Worm (Caenorhabditis elegans) whole organism, early embryonic: ENCODE results near the gene abi-1.

ENCODE experiments used
- B0310.2 ChIP-seq: sonication (generic microtip); optimal IDR thresholded peaks from 2 replicates; lab custom pipeline; 2016; ENCODE audit warnings: mild to moderate bottlenecking, missing genetic modification characterization, missing compliant biosample characterization
- aly-1 ChIP-seq: sonication (generic microtip); optimal IDR thresholded peaks from 2 replicates; lab custom pipeline; 2016; ENCODE audit warnings: missing genetic modification characterization, missing compliant biosample characterization
- ama-1 ChIP-seq: fragments of 150-350 bp; optimal IDR thresholded peaks from 2 replicates; lab custom pipeline; 2014
- ceh-36 ChIP-seq: sonication (generic microtip); optimal IDR thresholded peaks from 2 replicates; lab custom pipeline; 2016; ENCODE audit warnings: missing genetic modification characterization, inconsistent platforms, missing compliant biosample characterization
- ets-7 ChIP-seq: sonication (generic microtip); optimal IDR thresholded peaks from 2 replicates; lab custom pipeline; 2016; ENCODE audit warnings: missing genotype, missing genetic modification characterization, missing compliant biosample characterization
- flt-1 ChIP-seq: fragments of 200-800 bp; sonication (Bioruptor generic); IDR thresholded peaks from 2 replicates; pipeline ENCODE4 v1.3.6; 2022; ENCODE audit warnings: missing genetic modification characterization, missing compliant biosample characterization
- hmbx-1 ChIP-seq: sonication (generic microtip); optimal IDR thresholded peaks from 2 replicates; lab custom pipeline; 2016; ENCODE audit warnings: mild to moderate bottlenecking, missing genetic modification characterization, missing compliant biosample characterization
- hnd-1 ChIP-seq: sonication (generic microtip); optimal IDR thresholded peaks from 2 replicates; lab custom pipeline; 2016; ENCODE audit warnings: missing genetic modification characterization, missing compliant biosample characterization
- pes-1 ChIP-seq: fragments of 200-800 bp; sonication (Bioruptor generic); IDR thresholded peaks from 2 replicates; pipeline ENCODE4 v1.3.6; 2022; ENCODE audit warnings: missing genetic modification reagents, missing genetic modification characterization, missing compliant biosample characterization
- scrt-1 ChIP-seq: fragments of 200-800 bp; sonication (Bioruptor generic); IDR thresholded peaks from 2 replicates; pipeline ENCODE4 v1.3.6; 2022; ENCODE audit warnings: missing genetic modification characterization, missing compliant biosample characterization
- sea-1 ChIP-seq: fragments of 200-800 bp; sonication (Bioruptor generic); conservative IDR thresholded peaks from 2 replicates; pipeline ENCODE4 v1.3.6; 2022; ENCODE audit warnings: missing genetic modification characterization, missing compliant biosample characterization
- tbx-11 ChIP-seq: fragments of 200-800 bp; sonication (Bioruptor generic); IDR thresholded peaks from 2 replicates; pipeline ENCODE4 v1.3.6; 2022; ENCODE audit warnings: missing genetic modification characterization, missing compliant biosample characterization
- tbx-37 ChIP-seq: fragments of 200-800 bp; sonication (Bioruptor generic); conservative IDR thresholded peaks from 2 replicates; pipeline ENCODE4 v1.3.6; 2022; ENCODE audit warnings: missing genetic modification reagents, missing genetic modification characterization, missing compliant biosample characterization
- tra-4 ChIP-seq: sonication (generic microtip); optimal IDR thresholded peaks from 2 replicates; lab custom pipeline; 2017; ENCODE audit warnings: missing genetic modification characterization, missing compliant biosample characterization

DNA sequence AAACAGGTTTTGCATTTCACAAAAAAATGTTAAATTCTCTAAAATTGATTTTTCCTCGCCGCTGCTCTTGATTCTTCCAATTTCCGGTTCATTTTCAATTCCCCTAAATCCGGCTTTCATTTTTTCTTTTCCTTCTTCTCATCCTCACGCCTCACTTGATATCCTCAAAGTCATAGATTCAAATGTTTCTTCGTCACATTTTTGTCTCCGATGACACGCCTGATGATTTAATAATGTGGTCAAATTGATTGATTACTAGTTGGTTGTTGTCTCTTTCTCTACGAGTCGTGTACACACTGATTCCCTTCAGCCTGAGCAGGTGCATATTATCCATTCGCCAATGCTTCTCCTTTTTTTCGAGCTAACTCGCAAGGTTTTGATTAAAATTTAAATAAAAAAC lies 28.9 kb upstream of the abi-1 start:
- no peak for TF ChIP-seq ama-1 (lab: Kevin White, UChicago)
- no peak for TF ChIP-seq tra-4
- TF ChIP-seq aly-1 (tag; lab: Kevin White, UChicago), result no peak
- no peak for TF ChIP-seq tbx-37 (GFP tag; lab: Robert Waterston, UW)
- TF ChIP-seq hnd-1, result no peak
- TF ChIP-seq tbx-11 (GFP tag; lab: Robert Waterston, UW), result no peak
- no peak for TF ChIP-seq B0310.2 (tag; lab: Kevin White, UChicago)
- no peak for TF ChIP-seq hmbx-1
- TF ChIP-seq pes-1 (GFP tag; lab: Robert Waterston, UW), result no peak
- no peak for TF ChIP-seq sea-1 (GFP tag; lab: Robert Waterston, UW)
- TF ChIP-seq flt-1 (GFP tag; lab: Robert Waterston, UW), result no peak
- no peak for TF ChIP-seq ceh-36 (tag; lab: Kevin White, UChicago)
- TF ChIP-seq ets-7 (tag; lab: Kevin White, UChicago), result no peak
- TF ChIP-seq scrt-1 (GFP tag; lab: Robert Waterston, UW), result no peak
